Worm (Caenorhabditis elegans) whole organism, early embryonic: ENCODE data around the gene garr-1.

Source experiments
- B0310.2 ChIP-seq: sonication (generic microtip); optimal IDR thresholded peaks from 2 replicates; lab custom pipeline; 2016; ENCODE audit warnings: mild to moderate bottlenecking, missing genetic modification characterization, missing compliant biosample characterization
- F13C5.2 ChIP-seq: sonication (generic microtip); optimal IDR thresholded peaks from 2 replicates; lab custom pipeline; 2017; ENCODE audit warnings: mild to moderate bottlenecking, missing genetic modification characterization, inconsistent platforms, missing compliant biosample characterization
- aly-1 ChIP-seq: sonication (generic microtip); optimal IDR thresholded peaks from 2 replicates; lab custom pipeline; 2016; ENCODE audit warnings: missing genetic modification characterization, missing compliant biosample characterization
- ama-1 ChIP-seq: fragments of 150-350 bp; optimal IDR thresholded peaks from 2 replicates; lab custom pipeline; 2014
- ceh-13 ChIP-seq: fragments of 200-800 bp; sonication (Bioruptor generic); optimal IDR thresholded peaks from 2 replicates; lab custom pipeline; 2018; ENCODE audit warnings: mild to moderate bottlenecking, missing genetic modification characterization, missing compliant biosample characterization
- ceh-36 ChIP-seq: sonication (generic microtip); optimal IDR thresholded peaks from 2 replicates; lab custom pipeline; 2016; ENCODE audit warnings: missing genetic modification characterization, inconsistent platforms, missing compliant biosample characterization
- ets-7 ChIP-seq: sonication (generic microtip); optimal IDR thresholded peaks from 2 replicates; lab custom pipeline; 2016; ENCODE audit warnings: missing genotype, missing genetic modification characterization, missing compliant biosample characterization
- flt-1 ChIP-seq: fragments of 200-800 bp; sonication (Bioruptor generic); IDR thresholded peaks from 2 replicates; pipeline ENCODE4 v1.3.6; 2022; ENCODE audit warnings: missing genetic modification characterization, missing compliant biosample characterization
- hmbx-1 ChIP-seq: sonication (generic microtip); optimal IDR thresholded peaks from 2 replicates; lab custom pipeline; 2016; ENCODE audit warnings: mild to moderate bottlenecking, missing genetic modification characterization, missing compliant biosample characterization
- hmg-4 ChIP-seq: fragments of 200-800 bp; sonication (Bioruptor generic); optimal IDR thresholded peaks from 2 replicates; lab custom pipeline; 2018; ENCODE audit warnings: mild to moderate bottlenecking, missing genetic modification characterization, missing compliant biosample characterization
- hnd-1 ChIP-seq: sonication (generic microtip); optimal IDR thresholded peaks from 2 replicates; lab custom pipeline; 2016; ENCODE audit warnings: missing genetic modification characterization, missing compliant biosample characterization
- pes-1 ChIP-seq: fragments of 200-800 bp; sonication (Bioruptor generic); IDR thresholded peaks from 2 replicates; pipeline ENCODE4 v1.3.6; 2022; ENCODE audit warnings: missing genetic modification reagents, missing genetic modification characterization, missing compliant biosample characterization
- scrt-1 ChIP-seq: fragments of 200-800 bp; sonication (Bioruptor generic); IDR thresholded peaks from 2 replicates; pipeline ENCODE4 v1.3.6; 2022; ENCODE audit warnings: missing genetic modification characterization, missing compliant biosample characterization
- sea-1 ChIP-seq: fragments of 200-800 bp; sonication (Bioruptor generic); conservative IDR thresholded peaks from 2 replicates; pipeline ENCODE4 v1.3.6; 2022; ENCODE audit warnings: missing genetic modification characterization, missing compliant biosample characterization
- tbx-11 ChIP-seq: fragments of 200-800 bp; sonication (Bioruptor generic); IDR thresholded peaks from 2 replicates; pipeline ENCODE4 v1.3.6; 2022; ENCODE audit warnings: missing genetic modification characterization, missing compliant biosample characterization
- tbx-37 ChIP-seq: fragments of 200-800 bp; sonication (Bioruptor generic); conservative IDR thresholded peaks from 2 replicates; pipeline ENCODE4 v1.3.6; 2022; ENCODE audit warnings: missing genetic modification reagents, missing genetic modification characterization, missing compliant biosample characterization
- tra-4 ChIP-seq: sonication (generic microtip); optimal IDR thresholded peaks from 2 replicates; lab custom pipeline; 2017; ENCODE audit warnings: missing genetic modification characterization, missing compliant biosample characterization

Gene garr-1

DNA sequence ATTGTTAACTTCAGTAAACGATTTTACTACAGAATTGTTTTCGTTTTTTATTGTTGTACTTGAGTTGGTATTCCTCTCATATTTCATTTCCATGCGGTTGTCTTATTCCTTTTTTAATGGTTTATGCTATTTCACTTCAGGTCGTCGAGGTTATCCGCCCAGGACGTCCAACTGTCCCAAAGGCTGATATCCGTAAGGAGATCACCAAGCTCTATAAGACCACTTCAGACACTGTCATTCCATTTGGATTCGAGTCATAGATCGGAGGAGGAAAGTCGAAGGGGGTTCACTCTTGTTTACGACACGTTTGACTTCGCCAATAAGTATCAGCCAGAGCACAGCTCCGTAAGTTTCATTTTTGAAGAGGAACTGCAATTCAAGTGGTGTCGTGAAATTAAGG lies 39.4 kb upstream of the garr-1 start, which contains the start of gene T07A9.14:
TSS of gene T07A9.14 (plus strand) at position 124 of the 400 bp plus-strand sequence.
- TF ChIP-seq scrt-1, result no peak
- TF ChIP-seq tra-4 (tag; lab: Kevin White, UChicago), result no peak
- TF ChIP-seq B0310.2 (tag; lab: Kevin White, UChicago), result no peak
- TF ChIP-seq ceh-36 (tag; lab: Kevin White, UChicago), result no peak
- TF ChIP-seq F13C5.2 (tag; lab: Kevin White, UChicago), result no peak
- no peak for TF ChIP-seq flt-1 (GFP tag; lab: Robert Waterston, UW)
- TF ChIP-seq aly-1, result no peak
- no peak for TF ChIP-seq ets-7
- TF ChIP-seq hmg-4 (GFP tag; lab: Kevin White, UChicago), result no peak
- TF ChIP-seq sea-1 (GFP tag; lab: Robert Waterston, UW), result no peak

DNA sequence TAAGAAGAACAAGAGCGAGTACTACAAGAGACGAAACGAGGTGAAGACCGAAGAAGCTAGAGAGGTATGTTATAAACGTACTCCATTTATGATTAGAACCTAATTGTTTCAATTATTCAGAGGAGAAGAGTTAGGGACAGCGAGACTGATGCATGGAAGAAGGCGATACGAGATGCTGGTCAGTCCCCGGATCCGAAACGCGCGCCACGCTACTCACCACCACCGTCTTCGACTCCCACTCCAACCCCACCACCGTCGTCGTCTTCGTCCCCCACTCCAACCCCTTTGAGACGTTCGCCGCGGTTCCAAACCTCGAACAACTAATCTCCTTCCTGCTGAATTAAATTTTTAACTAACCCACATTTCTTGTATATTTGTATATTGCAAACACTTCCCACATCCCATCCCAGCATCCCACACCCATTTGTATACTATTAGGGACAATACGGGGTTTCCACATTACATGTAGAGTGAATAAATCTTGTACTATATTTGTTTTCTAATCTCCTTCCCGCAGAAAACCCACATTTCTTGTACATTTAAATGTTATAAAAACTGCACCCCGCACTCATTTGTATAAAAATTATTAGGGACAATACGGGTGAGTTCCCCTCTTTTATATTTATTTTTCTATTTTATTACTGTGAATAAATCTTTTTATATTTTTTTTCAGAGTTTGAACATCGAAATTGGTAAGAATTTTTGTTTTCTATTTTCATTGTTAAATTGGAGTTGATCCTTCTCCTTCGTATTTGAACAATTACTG lies 38.5 kb upstream of the garr-1 start:
- TF ChIP-seq scrt-1, result no peak
- no peak for TF ChIP-seq F13C5.2 (tag; lab: Kevin White, UChicago)
- no peak for TF ChIP-seq ceh-36 (tag; lab: Kevin White, UChicago)
- no peak for TF ChIP-seq tbx-11
- no peak for TF ChIP-seq tbx-37
- TF ChIP-seq ama-1 (lab: Kevin White, UChicago), result no peak
- no peak for TF ChIP-seq hmbx-1 (tag; lab: Kevin White, UChicago)
- no peak for TF ChIP-seq pes-1 (GFP tag; lab: Robert Waterston, UW)

DNA sequence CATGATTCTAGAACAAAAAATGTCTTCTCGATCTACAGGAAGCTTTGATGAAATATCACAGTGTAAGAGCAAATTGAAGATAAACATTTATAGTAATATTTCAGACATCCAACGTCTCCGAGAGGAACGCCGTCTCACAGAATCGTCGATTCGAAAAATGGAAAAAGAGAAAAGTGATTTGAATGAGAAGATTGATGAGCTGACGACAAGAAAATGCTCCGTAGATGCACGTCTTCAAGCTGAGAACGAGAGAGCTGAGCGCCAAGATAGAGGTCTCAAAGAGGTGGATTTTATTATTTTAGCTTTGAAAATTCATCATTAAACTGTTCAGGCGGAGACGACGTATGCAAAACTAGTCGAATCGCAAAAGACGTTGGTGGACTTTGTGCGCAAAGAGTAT lies 37.9 kb upstream of the garr-1 start, which contains the start of gene ssna-1:
TSS of gene ssna-1 (plus strand) at position 12 of the 400 bp plus-strand sequence.
- TF ChIP-seq ama-1 (lab: Kevin White, UChicago) (peak; percentile 75), scrt-1 (no peak)

DNA sequence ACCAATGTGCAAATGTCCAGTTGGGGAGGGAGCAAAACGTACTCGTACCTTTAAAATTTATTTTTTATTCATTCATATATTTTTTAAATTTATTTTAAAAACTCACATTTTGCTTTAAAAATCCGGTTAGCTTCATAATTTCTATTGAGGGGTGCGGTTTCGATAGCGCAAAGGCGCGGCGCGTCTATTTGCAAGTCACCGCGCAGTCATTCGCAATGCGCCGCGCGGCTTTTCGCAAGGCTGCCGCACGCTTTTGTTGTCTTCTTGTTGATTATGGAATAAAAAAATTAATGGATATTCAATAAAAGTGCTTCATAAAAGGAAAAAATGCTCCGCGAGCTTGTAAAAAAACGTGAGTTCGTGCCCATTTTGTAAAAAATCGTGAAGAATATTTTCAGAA lies 35.7 kb upstream of the garr-1 start, which contains the start of the genes ears-2 and uncp-18:
TSS of gene ears-2 (minus strand) at position 190 of the 400 bp plus-strand sequence.
TSS of gene uncp-18 (plus strand) at position 282 of the 400 bp plus-strand sequence.
- TF ChIP-seq ceh-13 (peak; percentile 97), tra-4 (tag; lab: Kevin White, UChicago) (peak; percentile 92), flt-1 (GFP tag; lab: Robert Waterston, UW) (peak; percentile 88), scrt-1 (peak; percentile 94), F13C5.2 (tag; lab: Kevin White, UChicago) (peak; percentile 99), aly-1 (peak; percentile 88), sea-1 (GFP tag; lab: Robert Waterston, UW) (peak; percentile 99), ceh-36 (tag; lab: Kevin White, UChicago) (peak; percentile 95), hmbx-1 (tag; lab: Kevin White, UChicago) (peak; percentile 91), ama-1 (lab: Kevin White, UChicago) (no peak), B0310.2 (tag; lab: Kevin White, UChicago) (peak; percentile 92), tbx-37 (peak; percentile 97), hnd-1 (tag; lab: Kevin White, UChicago) (peak; percentile 95), pes-1 (GFP tag; lab: Robert Waterston, UW) (peak; percentile 97), hmg-4 (GFP tag; lab: Kevin White, UChicago) (peak; percentile 99), tbx-11 (peak; percentile 95), ets-7 (peak; percentile 85)

DNA sequence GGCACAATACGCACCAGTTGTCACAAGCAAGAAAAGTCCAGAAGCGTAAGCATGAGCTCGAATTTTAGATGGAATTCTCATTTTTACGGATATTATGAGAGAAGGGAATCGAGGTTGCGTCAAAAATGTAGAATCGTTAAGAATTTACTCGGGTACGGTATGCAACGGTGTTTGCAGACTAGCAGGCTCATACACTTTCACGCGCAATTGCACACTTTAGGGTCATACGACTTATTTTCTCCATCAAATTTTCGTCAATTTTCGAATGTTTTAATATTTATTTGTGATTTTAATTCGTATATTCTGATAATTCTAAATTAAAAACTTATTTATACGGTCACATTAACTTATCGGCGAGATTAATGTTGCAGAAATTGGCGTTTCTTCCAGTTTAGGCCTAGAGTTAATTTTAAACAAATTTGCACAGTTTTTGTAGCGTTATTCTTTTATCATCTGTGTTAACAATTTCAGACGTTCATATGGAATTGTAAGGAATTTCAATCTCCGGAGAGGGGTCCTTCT lies 32.5 kb upstream of the garr-1 start, which contains the start of the genes T07A9.15 and nog-1:
TSS of gene T07A9.15 (minus strand) at position 138 of the 522 bp plus-strand sequence.
TSS of gene nog-1 (plus strand) at position 472 of the 522 bp plus-strand sequence.
- TF ChIP-seq tbx-37 (0 out of 2 replicates have a peak, but pooled peaks have one; percentile 30), pes-1 (GFP tag; lab: Robert Waterston, UW) (peak; percentile 52; the same call in 1 of the 2 replicates), tbx-11 (no peak)

DNA sequence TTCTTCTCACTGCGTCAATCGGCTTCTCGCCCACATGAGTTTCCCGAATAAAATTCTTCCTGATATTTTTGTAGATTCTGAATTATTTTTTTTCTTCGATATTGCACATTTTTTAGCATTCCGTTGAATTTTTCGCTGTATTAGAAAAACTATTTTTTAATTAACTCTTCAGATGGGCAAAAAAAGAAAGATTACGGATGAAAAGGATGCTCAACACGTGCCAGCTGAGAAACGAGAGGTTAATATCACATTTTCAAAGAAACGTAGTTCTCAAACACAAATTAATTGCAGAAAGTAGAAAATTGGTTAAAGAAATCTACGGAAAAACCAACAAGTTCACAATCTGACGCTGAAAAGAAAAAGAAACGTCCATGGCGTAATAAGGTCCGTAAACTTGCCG lies 29.6 kb upstream of the garr-1 start, which contains the start of gene rrp-8:
TSS of gene rrp-8 (plus strand) at position 173 of the 400 bp plus-strand sequence.
- TF ChIP-seq ceh-13, result no peak

DNA sequence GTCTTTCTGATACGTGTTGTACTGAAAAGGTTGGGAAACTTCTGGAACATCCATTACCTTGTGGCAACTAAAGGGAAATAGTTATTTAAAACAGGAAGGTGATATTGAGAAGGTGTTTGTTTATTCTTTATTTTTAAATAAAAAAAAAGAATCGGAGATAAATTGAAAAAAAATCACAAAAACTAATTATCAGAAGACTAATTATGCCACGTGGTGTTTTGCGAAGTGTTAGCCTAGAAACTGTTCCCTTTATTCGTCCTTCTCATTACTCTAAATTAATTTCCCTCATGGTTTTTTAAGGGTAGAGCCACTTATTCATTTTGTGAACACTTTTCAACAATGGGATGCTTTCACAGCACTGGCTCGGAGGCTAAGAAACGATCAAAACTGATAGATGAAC lies 24.6 kb upstream of the garr-1 start, which contains the start of gene gpa-4:
TSS of gene gpa-4 (plus strand) at position 301 of the 400 bp plus-strand sequence.
- TF ChIP-seq scrt-1 (no peak), hmbx-1 (tag; lab: Kevin White, UChicago) (no peak), ets-7 (no peak)

DNA sequence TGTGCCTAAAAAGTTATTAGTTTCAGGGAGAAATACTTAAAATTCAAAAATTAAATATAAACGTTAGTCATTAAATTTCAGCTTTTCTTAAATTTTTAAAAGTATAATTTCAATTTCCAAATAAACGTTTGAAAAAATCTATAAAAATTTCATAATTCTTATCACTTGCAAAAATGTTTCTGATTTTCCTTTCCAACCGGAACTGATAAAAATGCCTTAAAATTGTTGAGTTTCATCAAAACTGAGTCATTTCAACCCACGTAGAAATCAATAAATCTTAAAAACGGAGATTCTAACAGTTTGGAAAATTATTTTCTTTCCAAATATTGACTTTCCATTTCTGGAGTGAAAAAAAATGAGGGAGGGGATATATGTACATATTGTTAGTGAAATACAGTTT lies 17.1 kb upstream of the garr-1 start:
- TF ChIP-seq tbx-11 (no peak), pes-1 (GFP tag; lab: Robert Waterston, UW) (no peak), hmbx-1 (tag; lab: Kevin White, UChicago) (no peak), ets-7 (no peak), scrt-1 (no peak), hmg-4 (GFP tag; lab: Kevin White, UChicago) (no peak)

DNA sequence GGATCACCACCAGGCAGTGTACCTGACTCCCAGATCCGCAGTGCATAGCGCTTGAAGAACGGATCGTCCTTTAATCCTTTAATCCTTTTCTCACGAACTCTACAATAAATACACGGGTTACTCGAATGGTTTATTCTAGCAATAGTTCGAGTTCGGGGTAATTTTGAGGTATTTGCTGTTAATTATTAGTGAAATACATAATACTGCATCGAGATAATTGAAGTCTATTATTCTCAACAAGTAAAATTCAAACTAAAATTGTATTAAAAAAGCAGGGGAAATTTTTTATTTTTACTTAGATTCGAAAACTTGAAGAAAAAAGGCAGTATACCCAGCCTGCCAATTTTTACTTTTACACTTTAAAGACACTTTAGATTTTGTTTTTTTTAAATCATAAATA lies 16.0 kb upstream of the garr-1 start, which contains the start of gene kgb-1:
TSS of gene kgb-1 (minus strand) at position 101 of the 400 bp plus-strand sequence.
- TF ChIP-seq tbx-37 (no peak), ceh-36 (tag; lab: Kevin White, UChicago) (peak; percentile 66)
